Worm (Caenorhabditis elegans) whole organism, mixed stage, embryonic: ENCODE data around the gene cox-5A.

Experiments used
- bed-3 ChIP-seq: fragments of 200-800 bp; sonication (Bioruptor generic); optimal IDR thresholded peaks from 3 replicates; lab custom pipeline; 2018; ENCODE audit warnings: mild to moderate bottlenecking, missing genetic modification characterization, moderate library complexity, missing compliant biosample characterization
- blmp-1 ChIP-seq: fragments of 150-350 bp; optimal IDR thresholded peaks from 2 replicates; lab custom pipeline; 2014; ENCODE audit warnings: missing biosample characterization, missing genetic modification characterization
- ceh-39 ChIP-seq: fragments of 150-350 bp; optimal IDR thresholded peaks from 2 replicates; lab custom pipeline; 2014; ENCODE audit warnings: missing biosample characterization, missing genetic modification characterization
- ceh-43 ChIP-seq: fragments of 200-800 bp; sonication (Bioruptor generic); optimal IDR thresholded peaks from 2 replicates; lab custom pipeline; 2018; ENCODE audit warnings: mild to moderate bottlenecking, missing genetic modification characterization, moderate library complexity, missing compliant biosample characterization
- ceh-83 ChIP-seq: fragments of 200-800 bp; sonication (Bioruptor generic); optimal IDR thresholded peaks from 2 replicates; lab custom pipeline; 2018; ENCODE audit warnings: mild to moderate bottlenecking, missing genetic modification characterization, missing compliant biosample characterization
- ces-1 ChIP-seq: fragments of 150-350 bp; optimal IDR thresholded peaks from 2 replicates; lab custom pipeline; 2014; ENCODE audit warnings: missing biosample characterization, missing genetic modification reagents, missing genetic modification characterization
- cnd-1 ChIP-seq: fragments of 200-800 bp; sonication (Bioruptor generic); optimal IDR thresholded peaks from 2 replicates; lab custom pipeline; 2018; ENCODE audit warnings: mild to moderate bottlenecking, missing genetic modification characterization, missing compliant biosample characterization
- drap-1 ChIP-seq: fragments of 200-800 bp; sonication (Bioruptor generic); optimal IDR thresholded peaks from 3 replicates; lab custom pipeline; 2018; ENCODE audit warnings: mild to moderate bottlenecking, missing genetic modification characterization, missing compliant biosample characterization
- elt-3 ChIP-seq: fragments of 150-350 bp; optimal IDR thresholded peaks from 2 replicates; lab custom pipeline; 2014; ENCODE audit warnings: missing biosample characterization, missing genetic modification characterization
- flh-1 ChIP-seq: fragments of 200-800 bp; sonication (Bioruptor generic); optimal IDR thresholded peaks from 2 replicates; lab custom pipeline; 2018; ENCODE audit warnings: mild to moderate bottlenecking, missing genetic modification characterization, moderate library complexity, missing compliant biosample characterization
- ham-2 ChIP-seq: fragments of 200-800 bp; sonication (Bioruptor generic); optimal IDR thresholded peaks from 2 replicates; lab custom pipeline; 2018; ENCODE audit warnings: mild to moderate bottlenecking, missing genetic modification characterization, missing compliant biosample characterization
- hlh-1 ChIP-seq: fragments of 150-350 bp; optimal IDR thresholded peaks from 2 replicates; lab custom pipeline; 2014; ENCODE audit warnings: missing biosample characterization, missing genetic modification reagents, missing genetic modification characterization
- lin-13 ChIP-seq: fragments of 150-350 bp; optimal IDR thresholded peaks from 2 replicates; lab custom pipeline; 2014; ENCODE audit warnings: missing biosample characterization, missing genetic modification characterization
- lin-32 ChIP-seq: fragments of 200-800 bp; sonication (Bioruptor generic); optimal IDR thresholded peaks from 2 replicates; lab custom pipeline; 2018; ENCODE audit warnings: mild to moderate bottlenecking, missing genetic modification characterization, missing compliant biosample characterization
- lsy-2 ChIP-seq: fragments of 150-350 bp; optimal IDR thresholded peaks from 2 replicates; lab custom pipeline; 2014; ENCODE audit warnings: missing biosample characterization, missing genetic modification characterization
- mab-5 ChIP-seq: fragments of 150-350 bp; optimal IDR thresholded peaks from 2 replicates; lab custom pipeline; 2014; ENCODE audit warnings: missing biosample characterization, missing genetic modification characterization
- mep-1 ChIP-seq: fragments of 150-350 bp; optimal IDR thresholded peaks from 2 replicates; lab custom pipeline; 2017; ENCODE audit warnings: missing biosample characterization, missing genetic modification reagents, missing genetic modification characterization, inconsistent platforms
- mls-2 ChIP-seq: sonication (generic microtip); optimal IDR thresholded peaks from 2 replicates; lab custom pipeline; 2016; ENCODE audit warnings: mild to moderate bottlenecking, missing genetic modification characterization, moderate library complexity, missing compliant biosample characterization
- nhr-12 ChIP-seq: fragments of 150-350 bp; optimal IDR thresholded peaks from 2 replicates; lab custom pipeline; 2014; ENCODE audit warnings: missing biosample characterization, missing genetic modification characterization
- nhr-2 ChIP-seq: fragments of 150-350 bp; optimal IDR thresholded peaks from 2 replicates; lab custom pipeline; 2014; ENCODE audit warnings: missing biosample characterization, missing genetic modification characterization
- nhr-237 ChIP-seq: fragments of 150-350 bp; optimal IDR thresholded peaks from 2 replicates; lab custom pipeline; 2014; ENCODE audit warnings: missing biosample characterization, missing genetic modification characterization
- nhr-28 ChIP-seq: fragments of 150-350 bp; optimal IDR thresholded peaks from 2 replicates; lab custom pipeline; 2014; ENCODE audit warnings: missing biosample characterization, missing genetic modification characterization
- nhr-76 ChIP-seq: sonication (generic microtip); optimal IDR thresholded peaks from 2 replicates; lab custom pipeline; 2017; ENCODE audit warnings: missing biosample characterization, missing genetic modification characterization
- pha-4 ChIP-seq: fragments of 150-350 bp; optimal IDR thresholded peaks from 2 replicates; lab custom pipeline; 2018; ENCODE audit warnings: missing biosample characterization, missing genetic modification reagents, missing genetic modification characterization
- sem-2 ChIP-seq: fragments of 200-800 bp; sonication (Bioruptor generic); optimal IDR thresholded peaks from 2 replicates; lab custom pipeline; 2018; ENCODE audit warnings: mild to moderate bottlenecking, missing genetic modification characterization, missing compliant biosample characterization
- snpc-4 ChIP-seq: fragments of 150-350 bp; optimal IDR thresholded peaks from 2 replicates; lab custom pipeline; 2014; ENCODE audit warnings: missing biosample characterization, missing genetic modification characterization
- sptf-1 ChIP-seq: sonication (generic microtip); optimal IDR thresholded peaks from 2 replicates; lab custom pipeline; 2017; ENCODE audit warnings: mild to moderate bottlenecking, missing genetic modification characterization, moderate library complexity, missing compliant biosample characterization
- tbx-8 ChIP-seq: fragments of 200-800 bp; sonication (Bioruptor generic); optimal IDR thresholded peaks from 2 replicates; lab custom pipeline; 2018; ENCODE audit warnings: mild to moderate bottlenecking, missing genetic modification characterization, moderate library complexity, missing compliant biosample characterization
- unc-120 ChIP-seq: sonication (generic microtip); optimal IDR thresholded peaks from 2 replicates; lab custom pipeline; 2017; ENCODE audit warnings: missing genetic modification characterization, missing compliant biosample characterization; ENCODE audit not compliant: poor library complexity, severe bottlenecking
- unc-39 ChIP-seq: fragments of 150-350 bp; optimal IDR thresholded peaks from 2 replicates; lab custom pipeline; 2014; ENCODE audit warnings: missing biosample characterization, missing genetic modification characterization
- unc-62 ChIP-seq: fragments of 150-350 bp; optimal IDR thresholded peaks from 2 replicates; lab custom pipeline; 2014; ENCODE audit warnings: missing biosample characterization, missing genetic modification reagents, missing genetic modification characterization
- zip-8 ChIP-seq: fragments of 150-350 bp; optimal IDR thresholded peaks from 2 replicates; lab custom pipeline; 2014; ENCODE audit warnings: missing biosample characterization, missing genetic modification characterization
- ztf-11 ChIP-seq: fragments of 150-350 bp; optimal IDR thresholded peaks from 2 replicates; lab custom pipeline; 2014; ENCODE audit warnings: missing biosample characterization, missing genetic modification characterization

cox-5A gene

DNA sequence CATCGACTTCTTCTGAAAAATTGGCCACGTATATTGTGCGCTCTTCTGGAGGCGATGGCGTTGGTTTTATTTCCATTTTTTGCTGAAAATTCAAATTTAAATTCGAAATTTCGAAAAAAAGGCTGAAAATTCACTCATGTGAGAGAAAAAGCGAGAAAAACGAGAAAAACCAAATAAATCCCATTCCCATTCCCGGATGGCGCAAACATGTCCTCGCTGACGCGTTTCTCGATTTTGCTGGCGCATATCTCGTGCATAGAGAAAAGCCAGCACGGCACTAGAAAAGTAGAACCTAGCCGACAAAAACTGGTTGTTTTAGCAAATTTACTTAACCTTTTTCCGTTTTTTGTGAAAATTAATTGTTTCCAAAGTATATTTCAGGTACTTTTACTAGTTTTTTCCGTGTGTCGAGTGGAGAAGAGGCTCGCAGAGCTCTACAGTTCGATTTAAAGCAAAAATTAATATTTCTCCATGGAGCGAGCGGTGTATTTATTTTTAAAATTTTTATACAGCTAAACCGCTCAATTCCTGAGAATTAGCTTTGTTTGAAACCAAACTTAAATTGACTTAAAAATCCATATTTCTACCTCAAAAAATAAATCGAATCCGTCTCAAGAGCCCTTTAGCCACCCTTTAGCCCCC, 26.6 kb downstream of the cox-5A start, which contains the start of gene rbm-7:
rbm-7 (minus strand) TSS at position 82 of the 642 bp plus-strand sequence.
- TF ChIP-seq snpc-4 (tag; lab: Kevin White, UChicago) (no peak), ceh-83 (GFP tag; lab: Kevin White, UChicago) (no peak), sem-2 (GFP tag; lab: Kevin White, UChicago) (no peak), nhr-12 (tag; lab: Kevin White, UChicago) (no peak), sptf-1 (tag; lab: Kevin White, UChicago) (peak; percentile 15), mls-2 (tag; lab: Kevin White, UChicago) (no peak), nhr-28 (no peak), mab-5 (no peak), hlh-1 (tag; lab: Kevin White, UChicago) (no peak), mep-1 (tag; lab: Kevin White, UChicago) (peak; percentile 79), cnd-1 (tag; lab: Kevin White, UChicago) (no peak), unc-120 (tag; lab: Kevin White, UChicago) (peak; percentile 77), ztf-11 (no peak), lin-13 (tag; lab: Kevin White, UChicago) (peak; percentile 79), ces-1 (GFP tag; lab: Kevin White, UChicago) (no peak), zip-8 (tag; lab: Kevin White, UChicago) (no peak), flh-1 (GFP tag; lab: Kevin White, UChicago) (no peak), ceh-39 (tag; lab: Kevin White, UChicago) (no peak), nhr-237 (peak; percentile 19), nhr-2 (tag; lab: Kevin White, UChicago) (no peak), lsy-2 (tag; lab: Kevin White, UChicago) (peak; percentile 53), lin-32 (GFP tag; lab: Kevin White, UChicago) (no peak), elt-3 (tag; lab: Kevin White, UChicago) (no peak), pha-4 (peak; percentile 42)
- TF ChIP-seq, all 35 proteins: peak for 7

ce11 chrIII:12932776-12933175, 27.5 kb downstream of the cox-5A start:
- TF ChIP-seq nhr-76 (no peak), mab-5 (no peak), nhr-237 (no peak), elt-3 (tag; lab: Kevin White, UChicago) (no peak)
- TF ChIP-seq, all 35 proteins: peak for 0

DNA sequence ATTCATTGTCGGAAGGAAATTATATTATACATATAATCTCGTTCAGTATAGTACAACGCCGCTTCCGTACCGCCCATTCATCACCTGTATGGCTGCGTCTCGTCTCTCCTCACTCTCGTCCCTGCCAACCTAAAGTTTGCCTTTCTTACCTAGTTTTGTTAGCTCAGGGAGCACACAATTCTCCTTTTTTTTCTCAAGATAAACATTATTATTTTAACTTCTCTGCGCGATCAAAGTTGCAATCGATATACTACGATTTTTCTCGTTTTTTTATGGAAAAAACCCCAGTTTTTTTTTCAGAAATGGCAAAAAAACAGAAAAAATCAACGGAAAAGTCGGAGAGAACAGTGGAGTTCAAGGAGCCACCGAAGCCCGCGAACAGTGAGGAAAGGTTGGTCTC, 29.1 kb downstream of the cox-5A start, which contains the start of gene epg-3:
epg-3 (plus strand) TSS at position 301 of the 400 bp plus-strand sequence.
- TF ChIP-seq nhr-2 (tag; lab: Kevin White, UChicago) (no peak), mls-2 (tag; lab: Kevin White, UChicago) (no peak), tbx-8 (GFP tag; lab: Kevin White, UChicago) (no peak), sem-2 (GFP tag; lab: Kevin White, UChicago) (no peak), elt-3 (tag; lab: Kevin White, UChicago) (no peak), nhr-28 (no peak), mab-5 (no peak), drap-1 (GFP tag; lab: Kevin White, UChicago) (no peak), hlh-1 (tag; lab: Kevin White, UChicago) (no peak), ces-1 (GFP tag; lab: Kevin White, UChicago) (no peak), lin-13 (tag; lab: Kevin White, UChicago) (no peak), unc-39 (tag; lab: Kevin White, UChicago) (no peak)

ce11 chrIII:12942307-12942706, 37.0 kb downstream of the cox-5A start, which contains the start of gene unc-25:
unc-25 (plus strand) TSS chrIII:12942651.
- TF ChIP-seq mab-5 = no peak
- TF ChIP-seq ztf-11 = no peak
- TF ChIP-seq blmp-1 (tag; lab: Kevin White, UChicago) = no peak
- no peak for TF ChIP-seq mls-2 (tag; lab: Kevin White, UChicago)
- TF ChIP-seq, all 35 proteins: peak for 0

- TF ChIP-seq tbx-8 (GFP tag; lab: Kevin White, UChicago) (no peak), bed-3 (no peak), ceh-39 (tag; lab: Kevin White, UChicago) (no peak), sem-2 (GFP tag; lab: Kevin White, UChicago) (no peak), elt-3 (tag; lab: Kevin White, UChicago) (no peak), snpc-4 (tag; lab: Kevin White, UChicago) (no peak), hlh-1 (tag; lab: Kevin White, UChicago) (no peak), unc-39 (tag; lab: Kevin White, UChicago) (no peak), zip-8 (tag; lab: Kevin White, UChicago) (no peak), flh-1 (GFP tag; lab: Kevin White, UChicago) (no peak), blmp-1 (tag; lab: Kevin White, UChicago) (no peak), ham-2 (no peak), ceh-43 (no peak), nhr-28 (no peak), nhr-12 (tag; lab: Kevin White, UChicago) (no peak), ztf-11 (no peak), lin-32 (GFP tag; lab: Kevin White, UChicago) (no peak), unc-62 (GFP tag; lab: Kevin White, UChicago) (no peak)
Measured at ce11 chrIII:12944064-12944463, 38.8 kb downstream of the cox-5A start.
